Worm (Caenorhabditis elegans): ENCODE measurements around the gene cpg-9.

- TF ChIP-seq W03F9.2 (tag; optimal IDR thresholded peaks at IDR 0.05) (no peak), him-1 (tag; optimal IDR thresholded peaks at IDR 0.05) (no peak), dao-5 (tag; optimal IDR thresholded peaks at IDR 0.05) (no peak)
Observed at ce11 chrIV:3018588-3018987, 51.4 kb downstream of the cpg-9 start.

Measured in whole organism, L4/young adult.